Worm (Caenorhabditis elegans) whole organism, early embryonic: ENCODE measurements around the gene Y25C1A.7.

Experiments
- aly-1 ChIP-seq: sonication (generic microtip); optimal IDR thresholded peaks from 2 replicates; lab custom pipeline; 2016; ENCODE audit warnings: missing genetic modification characterization, missing compliant biosample characterization
- ceh-36 ChIP-seq: sonication (generic microtip); optimal IDR thresholded peaks from 2 replicates; lab custom pipeline; 2016; ENCODE audit warnings: missing genetic modification characterization, inconsistent platforms, missing compliant biosample characterization
- flt-1 ChIP-seq: fragments of 200-800 bp; sonication (Bioruptor generic); IDR thresholded peaks from 2 replicates; pipeline ENCODE4 v1.3.6; 2022; ENCODE audit warnings: missing genetic modification characterization, missing compliant biosample characterization
- hmg-4 ChIP-seq: fragments of 200-800 bp; sonication (Bioruptor generic); optimal IDR thresholded peaks from 2 replicates; lab custom pipeline; 2018; ENCODE audit warnings: mild to moderate bottlenecking, missing genetic modification characterization, missing compliant biosample characterization

ce11 chrII:3054622-3055021, 16.2 kb downstream of the Y25C1A.7 start:
- TF ChIP-seq aly-1 (tag; lab: Kevin White, UChicago): peak; percentile 36
- no peak for TF ChIP-seq hmg-4
- no peak for TF ChIP-seq flt-1 (GFP tag; lab: Robert Waterston, UW)
- no peak for TF ChIP-seq ceh-36 (tag; lab: Kevin White, UChicago)
